Fruit fly (Drosophila melanogaster): ENCODE results near the gene PlexB.

PlexB gene

dm6 chr4:63307-63706 lies 19.7 kb upstream of the PlexB start (continued):
- TF ChIP-seq CG15269 (tag; optimal IDR thresholded peaks at IDR 0.05) = no peak
- no peak for TF ChIP-seq CG3163 (GFP tag; optimal IDR thresholded peaks at IDR 0.05)
- TF ChIP-seq CG10431 (GFP tag; optimal IDR thresholded peaks at IDR 0.05) = no peak
- TF ChIP-seq Sox100B (GFP tag; optimal IDR thresholded peaks at IDR 0.05) = no peak
- TF ChIP-seq CG9797 (GFP tag; optimal IDR thresholded peaks at IDR 0.05) = no peak
- TF ChIP-seq CG3995 (GFP tag; optimal IDR thresholded peaks at IDR 0.05) = no peak
- TF ChIP-seq run (tag; optimal IDR thresholded peaks at IDR 0.05) = no peak
- peak; percentile 79 for TF ChIP-seq row (GFP tag; IDR thresholded peaks at IDR 0.05)
- TF ChIP-seq pros (GFP tag; optimal IDR thresholded peaks at IDR 0.05) = no peak
- no peak for TF ChIP-seq fd102C (GFP tag; optimal IDR thresholded peaks at IDR 0.05)
- no peak for TF ChIP-seq p53 (GFP tag; optimal IDR thresholded peaks at IDR 0.05)
- no peak for TF ChIP-seq D (optimal IDR thresholded peaks at IDR 0.05)
- TF ChIP-seq D (GFP tag; optimal IDR thresholded peaks at IDR 0.05) = no peak
- TF ChIP-seq CG6689 (GFP tag; IDR thresholded peaks at IDR 0.05) = no peak
- no peak for TF ChIP-seq Blimp-1 (GFP tag; optimal IDR thresholded peaks at IDR 0.05)
- TF ChIP-seq sim (GFP tag; IDR thresholded peaks at IDR 0.05) = no peak
- TF ChIP-seq CG7271 (tag; optimal IDR thresholded peaks at IDR 0.05) = no peak
- no peak for TF ChIP-seq dan (GFP tag; IDR thresholded peaks at IDR 0.05)
- TF ChIP-seq CG13894 (tag; optimal IDR thresholded peaks at IDR 0.05) = peak; percentile 69
- no peak for TF ChIP-seq dati (GFP tag; IDR thresholded peaks at IDR 0.05)
- TF ChIP-seq CG8359 (GFP tag; optimal IDR thresholded peaks at IDR 0.05; ENCODE audit: borderline replicate concordance) = no peak
- no peak for TF ChIP-seq B-H1 (GFP tag; IDR thresholded peaks at IDR 0.05)
- TF ChIP-seq ara (GFP tag; IDR thresholded peaks at IDR 0.05) = no peak
- TF ChIP-seq CG33557 (GFP tag; optimal IDR thresholded peaks at IDR 0.05) = no peak
- no peak for TF ChIP-seq odd (GFP tag; optimal IDR thresholded peaks at IDR 0.05)
- no peak for TF ChIP-seq twi (tag; optimal IDR thresholded peaks at IDR 0.05)
- TF ChIP-seq gcm2 (GFP tag; optimal IDR thresholded peaks at IDR 0.05) = no peak
- no peak for TF ChIP-seq Camta (GFP tag; optimal IDR thresholded peaks at IDR 0.05)
- no peak for TF ChIP-seq CG11695 (GFP tag; IDR thresholded peaks at IDR 0.05)
- peak; percentile 50 for TF ChIP-seq stwl (tag; optimal IDR thresholded peaks at IDR 0.05)
- no peak for TF ChIP-seq chn (GFP tag; optimal IDR thresholded peaks at IDR 0.05)
- peak; percentile 70 for TF ChIP-seq Scr (GFP tag; IDR thresholded peaks at IDR 0.05; ENCODE audit: partially characterized antibody)
- no peak for TF ChIP-seq Deaf1 (tag; optimal IDR thresholded peaks at IDR 0.05)
- TF ChIP-seq z (GFP tag; IDR thresholded peaks at IDR 0.05) = no peak
- peak; percentile 67; the same call in 2 of the 4 replicates for TF ChIP-seq Dll (GFP tag; IDR thresholded peaks at IDR 0.05; ENCODE audit: partially characterized antibody)
- TF ChIP-seq CG4707 (GFP tag; optimal IDR thresholded peaks at IDR 0.05) = no peak
- no peak for TF ChIP-seq CHES-1-like (GFP tag; optimal IDR thresholded peaks at IDR 0.05)
- no peak for TF ChIP-seq Lim3 (GFP tag; IDR thresholded peaks at IDR 0.05)
- no peak for TF ChIP-seq schlank (tag; optimal IDR thresholded peaks at IDR 0.05)
- peak; percentile 40; the same call in 1 of the 3 replicates for TF ChIP-seq CG2199 (GFP tag; IDR thresholded peaks at IDR 0.05)
- no peak for TF ChIP-seq dimm (GFP tag; IDR thresholded peaks at IDR 0.05)
- no peak for TF ChIP-seq CG12769 (tag; optimal IDR thresholded peaks at IDR 0.05)
- TF ChIP-seq trem (tag; optimal IDR thresholded peaks at IDR 0.05) = peak; percentile 21
- TF ChIP-seq Drgx (GFP tag; IDR thresholded peaks at IDR 0.05) = no peak
- TF ChIP-seq tio (GFP tag; optimal IDR thresholded peaks at IDR 0.05) = no peak
- TF ChIP-seq D19B (GFP tag; optimal IDR thresholded peaks at IDR 0.05) = no peak
- TF ChIP-seq ewg (GFP tag; optimal IDR thresholded peaks at IDR 0.05) = no peak
- no peak for TF ChIP-seq bigmax (GFP tag; optimal IDR thresholded peaks at IDR 0.05)
- TF ChIP-seq grau (tag; optimal IDR thresholded peaks at IDR 0.05) = peak; percentile 16
- TF ChIP-seq CG6791 (GFP tag; IDR thresholded peaks at IDR 0.05; ENCODE audit: partially characterized antibody) = no peak
- TF ChIP-seq D19A (tag; optimal IDR thresholded peaks at IDR 0.05) = no peak
- no peak for TF ChIP-seq shn (GFP tag; optimal IDR thresholded peaks at IDR 0.05)
